Fruit fly (Drosophila melanogaster) whole organism, prepupa: ENCODE measurements around the gene CG8206.

Experiments used
- Blimp-1 ChIP-seq: fragments of 200-800 bp; sonication (Bioruptor generic); optimal IDR thresholded peaks from 3 replicates; lab custom pipeline; 2017; ENCODE audit warnings: missing biosample characterization, missing genetic modification characterization, mild to moderate bottlenecking, moderate library complexity, missing genetic modification reagents
- CG10631 ChIP-seq: fragments of 200-800 bp; sonication (Bioruptor generic); optimal IDR thresholded peaks from 2 replicates; lab custom pipeline; 2016; ENCODE audit warnings: missing biosample characterization, missing genetic modification characterization
- CG10669 ChIP-seq: fragments of 200-800 bp; sonication (Bioruptor generic); optimal IDR thresholded peaks from 3 replicates; lab custom pipeline; 2018; ENCODE audit warnings: missing biosample characterization, mild to moderate bottlenecking, missing genetic modification characterization, moderate library complexity
- CG11294 ChIP-seq: fragments of 200-800 bp; sonication (Bioruptor generic); IDR thresholded peaks from 2 replicates; pipeline ENCODE4 v1.3.6; 2022; ENCODE audit warnings: missing biosample characterization, missing genetic modification characterization
- CG11762 ChIP-seq: fragments of 200-800 bp; sonication (Bioruptor generic); optimal IDR thresholded peaks from 3 replicates; lab custom pipeline; 2016; ENCODE audit warnings: missing biosample characterization, missing genetic modification characterization; ENCODE audit not compliant: insufficient read depth
- CG11902 ChIP-seq: fragments of 200-800 bp; sonication (Bioruptor generic); optimal IDR thresholded peaks from 3 replicates; lab custom pipeline; 2016; ENCODE audit warnings: missing biosample characterization, missing genetic modification characterization
- CG15336 ChIP-seq: fragments of 200-800 bp; sonication (Bioruptor generic); IDR thresholded peaks from 2 replicates; pipeline ENCODE4 v1.3.6; 2022; ENCODE audit warnings: missing biosample characterization, missing genetic modification characterization
- CG1621 ChIP-seq: fragments of 200-800 bp; sonication (Bioruptor generic); optimal IDR thresholded peaks from 3 replicates; lab custom pipeline; 2018; ENCODE audit warnings: missing biosample characterization, mild to moderate bottlenecking, missing genetic modification characterization
- CG16779 ChIP-seq: fragments of 200-800 bp; sonication (Bioruptor generic); optimal IDR thresholded peaks from 3 replicates; lab custom pipeline; 2017; ENCODE audit warnings: missing biosample characterization, mild to moderate bottlenecking, missing genetic modification characterization
- CG3032 ChIP-seq: fragments of 200-800 bp; optimal IDR thresholded peaks from 2 replicates; lab custom pipeline; 2019; ENCODE audit warnings: missing biosample characterization, mild to moderate bottlenecking, missing genetic modification characterization, moderate library complexity
- CG31627 ChIP-seq: fragments of 200-800 bp; sonication (Bioruptor generic); optimal IDR thresholded peaks from 3 replicates; lab custom pipeline; 2016; ENCODE audit warnings: missing biosample characterization, missing genetic modification characterization
- CG34406 ChIP-seq: fragments of 200-800 bp; sonication (Bioruptor generic); optimal IDR thresholded peaks from 3 replicates; lab custom pipeline; 2016; ENCODE audit warnings: missing biosample characterization, missing genetic modification characterization
- CG3919 ChIP-seq: fragments of 200-800 bp; sonication (Bioruptor generic); optimal IDR thresholded peaks from 3 replicates; lab custom pipeline; 2016; ENCODE audit warnings: missing biosample characterization, missing genetic modification characterization
- CG6163 ChIP-seq: fragments of 200-800 bp; sonication (Bioruptor generic); IDR thresholded peaks from 3 replicates; pipeline ENCODE4 v1.3.6; 2022; ENCODE audit warnings: missing biosample characterization, missing genetic modification characterization
- CG6276 ChIP-seq: fragments of 200-800 bp; sonication (Bioruptor generic); optimal IDR thresholded peaks from 2 replicates; lab custom pipeline; 2017; ENCODE audit warnings: missing biosample characterization, mild to moderate bottlenecking, missing genetic modification characterization
- CG6808 ChIP-seq: fragments of 200-800 bp; sonication (Bioruptor generic); optimal IDR thresholded peaks from 3 replicates; lab custom pipeline; 2017; ENCODE audit warnings: missing biosample characterization, missing genetic modification characterization, mild to moderate bottlenecking, moderate library complexity, missing genetic modification reagents
- CG6854 ChIP-seq: fragments of 200-800 bp; sonication (Bioruptor generic); optimal IDR thresholded peaks from 2 replicates; lab custom pipeline; 2017; ENCODE audit warnings: missing biosample characterization, mild to moderate bottlenecking, missing genetic modification characterization
- CG7368 ChIP-seq: fragments of 200-800 bp; sonication (Bioruptor generic); optimal IDR thresholded peaks from 3 replicates; lab custom pipeline; 2016; ENCODE audit warnings: missing biosample characterization, missing genetic modification characterization
- CG8119 ChIP-seq: fragments of 200-800 bp; sonication (Bioruptor generic); IDR thresholded peaks from 3 replicates; pipeline ENCODE4 v1.3.6; 2022; ENCODE audit warnings: missing biosample characterization, missing genetic modification characterization
- CG8319 ChIP-seq: fragments of 200-800 bp; sonication (Bioruptor generic); optimal IDR thresholded peaks from 3 replicates; lab custom pipeline; 2016; ENCODE audit warnings: missing biosample characterization, missing genetic modification characterization
- CG8632 ChIP-seq: fragments of 200-800 bp; sonication (Bioruptor generic); optimal IDR thresholded peaks from 3 replicates; lab custom pipeline; 2016; ENCODE audit warnings: missing biosample characterization, missing genetic modification characterization
- CG9139 ChIP-seq: fragments of 200-800 bp; sonication (Bioruptor generic); optimal IDR thresholded peaks from 3 replicates; lab custom pipeline; 2017; ENCODE audit warnings: missing biosample characterization, mild to moderate bottlenecking, missing genetic modification characterization
- Eip75B ChIP-seq: fragments of 200-800 bp; sonication (Bioruptor generic); optimal IDR thresholded peaks from 3 replicates; lab custom pipeline; 2016; ENCODE audit warnings: missing biosample characterization, missing genetic modification characterization
- Eip78C ChIP-seq: fragments of 200-800 bp; sonication (Bioruptor generic); peaks from one replicate; lab custom pipeline; 2016; ENCODE audit warnings: missing biosample characterization, missing genetic modification characterization
- Eip93F ChIP-seq: fragments of 200-800 bp; sonication (Bioruptor generic); optimal IDR thresholded peaks from 2 replicates; lab custom pipeline; 2016; ENCODE audit warnings: missing biosample characterization, mild to moderate bottlenecking, missing genetic modification characterization
- Ets21C ChIP-seq: fragments of 200-800 bp; sonication (Bioruptor generic); optimal IDR thresholded peaks from 3 replicates; lab custom pipeline; 2016; ENCODE audit warnings: missing biosample characterization, missing genetic modification characterization
- Ets96B ChIP-seq: fragments of 200-800 bp; optimal IDR thresholded peaks from 2 replicates; lab custom pipeline; 2019; ENCODE audit warnings: missing biosample characterization, mild to moderate bottlenecking, missing genetic modification characterization, moderate library complexity
- Gug ChIP-seq: fragments of 200-800 bp; sonication (Bioruptor generic); IDR thresholded peaks from 2 replicates; pipeline ENCODE4 v1.3.6; 2022; ENCODE audit warnings: missing biosample characterization, missing genetic modification characterization
- Hr38 ChIP-seq: sonication (Bioruptor generic); optimal IDR thresholded peaks from 2 replicates; lab custom pipeline; 2016; ENCODE audit warnings: missing biosample characterization, missing genetic modification characterization
- Hr39 ChIP-seq: fragments of 200-800 bp; sonication (Bioruptor generic); optimal IDR thresholded peaks from 2 replicates; lab custom pipeline; 2016; ENCODE audit warnings: missing biosample characterization, missing genetic modification characterization
- Hr4 ChIP-seq: fragments of 200-800 bp; sonication (Bioruptor generic); optimal IDR thresholded peaks from 3 replicates; lab custom pipeline; 2016; ENCODE audit warnings: missing biosample characterization, missing genetic modification characterization
- Lpt ChIP-seq: fragments of 200-800 bp; sonication (Bioruptor generic); optimal IDR thresholded peaks from 3 replicates; lab custom pipeline; 2016; ENCODE audit warnings: missing biosample characterization, missing genetic modification characterization
- OdsH ChIP-seq: fragments of 200-800 bp; sonication (Bioruptor generic); optimal IDR thresholded peaks from 3 replicates; lab custom pipeline; 2016; ENCODE audit warnings: missing biosample characterization, missing genetic modification characterization
- Smox ChIP-seq: fragments of 200-800 bp; sonication (Bioruptor generic); optimal IDR thresholded peaks from 3 replicates; lab custom pipeline; 2016; ENCODE audit warnings: missing biosample characterization, missing genetic modification characterization
- Sox102F ChIP-seq: fragments of 200-800 bp; sonication (Bioruptor generic); optimal IDR thresholded peaks from 2 replicates; lab custom pipeline; 2016; ENCODE audit warnings: missing biosample characterization, mild to moderate bottlenecking, missing genetic modification characterization
- Sox14 ChIP-seq: fragments of 200-800 bp; sonication (Bioruptor generic); optimal IDR thresholded peaks from 3 replicates; lab custom pipeline; 2016; ENCODE audit warnings: missing biosample characterization, missing genetic modification characterization
- Sox15 ChIP-seq: fragments of 200-800 bp; sonication (Bioruptor generic); optimal IDR thresholded peaks from 3 replicates; lab custom pipeline; 2016; ENCODE audit warnings: missing biosample characterization, missing genetic modification characterization
- achi ChIP-seq: fragments of 200-800 bp; sonication (Bioruptor generic); optimal IDR thresholded peaks from 3 replicates; lab custom pipeline; 2016; ENCODE audit warnings: missing biosample characterization, missing genetic modification characterization
- acj6 ChIP-seq: fragments of 200-800 bp; sonication (Bioruptor generic); optimal IDR thresholded peaks from 3 replicates; lab custom pipeline; 2016; ENCODE audit warnings: missing biosample characterization, missing genetic modification characterization
- cyc ChIP-seq: fragments of 200-800 bp; sonication (Bioruptor generic); optimal IDR thresholded peaks from 3 replicates; lab custom pipeline; 2016; ENCODE audit warnings: missing biosample characterization, missing genetic modification characterization
- eg ChIP-seq: fragments of 200-800 bp; sonication (Bioruptor generic); IDR thresholded peaks from 3 replicates; pipeline ENCODE4 v1.3.6; 2022; ENCODE audit warnings: missing biosample characterization, missing genetic modification characterization
- fd59A ChIP-seq: fragments of 200-800 bp; sonication (Bioruptor generic); optimal IDR thresholded peaks from 2 replicates; lab custom pipeline; 2017; ENCODE audit warnings: missing biosample characterization, mild to moderate bottlenecking, missing genetic modification characterization, missing genetic modification reagents
- fd85E ChIP-seq: fragments of 200-800 bp; sonication (Bioruptor generic); optimal IDR thresholded peaks from 3 replicates; lab custom pipeline; 2016; ENCODE audit warnings: missing biosample characterization, missing genetic modification characterization
- fkh ChIP-seq: fragments of 200-800 bp; sonication (Bioruptor generic); optimal IDR thresholded peaks from 3 replicates; lab custom pipeline; 2017; ENCODE audit warnings: missing biosample characterization, mild to moderate bottlenecking, missing genetic modification characterization, moderate library complexity
- lz ChIP-seq: fragments of 200-800 bp; sonication (Bioruptor generic); optimal IDR thresholded peaks from 3 replicates; lab custom pipeline; 2016; ENCODE audit warnings: missing biosample characterization, missing genetic modification characterization
- net ChIP-seq: fragments of 200-800 bp; sonication (Bioruptor generic); optimal IDR thresholded peaks from 3 replicates; lab custom pipeline; 2016; ENCODE audit warnings: missing biosample characterization, missing genetic modification characterization
- pdm3 ChIP-seq: fragments of 200-800 bp; sonication (Bioruptor generic); optimal IDR thresholded peaks from 3 replicates; lab custom pipeline; 2016; ENCODE audit warnings: missing biosample characterization, missing genetic modification characterization
- salr ChIP-seq, 2 experiments: fragments of 200-800 bp; sonication (Bioruptor generic); optimal IDR thresholded peaks; 3 replicates each; lab custom pipeline; 2016 to 2018; ENCODE audit warnings: missing biosample characterization in 2 of 2, missing genetic modification characterization in 2 of 2, mild to moderate bottlenecking in 1 of 2
- spab ChIP-seq: fragments of 200-800 bp; sonication (Bioruptor generic); optimal IDR thresholded peaks from 2 replicates; lab custom pipeline; 2017; ENCODE audit warnings: missing biosample characterization, mild to moderate bottlenecking, missing genetic modification characterization, missing genetic modification reagents
- ss ChIP-seq, 2 experiments: fragments of 200-800 bp; sonication (Bioruptor generic); optimal IDR thresholded peaks; 2 replicates in 1 of 2; 3 replicates in 1 of 2; lab custom pipeline; 2017 to 2018; ENCODE audit warnings: mild to moderate bottlenecking in 2 of 2, missing biosample characterization in 2 of 2, missing genetic modification characterization in 2 of 2, moderate library complexity in 1 of 2
- svp ChIP-seq: fragments of 200-800 bp; sonication (Bioruptor generic); peaks from one replicate; lab custom pipeline; 2016; ENCODE audit warnings: missing biosample characterization, missing genetic modification characterization
- vri ChIP-seq: fragments of 200-800 bp; sonication (Bioruptor generic); optimal IDR thresholded peaks from 3 replicates; lab custom pipeline; 2016; ENCODE audit warnings: missing biosample characterization, mild to moderate bottlenecking, missing genetic modification characterization

Gene CG8206

dm6 chrX:15738890-15739550, at the start of gene CG8206, which contains the start of gene CG11679:
TSS of gene CG8206 (plus strand) at chrX:15739230.
TSS of gene CG11679 (minus strand) at chrX:15738954.
- TF ChIP-seq CG8632 (GFP tag; lab: Kevin White, UChicago) (no peak), net (GFP tag; lab: Kevin White, UChicago) (no peak), CG7368 (GFP tag; lab: Kevin White, UChicago) (no peak), CG16779 (no peak), acj6 (GFP tag; lab: Kevin White, UChicago) (peak; percentile 33), cyc (GFP tag; lab: Kevin White, UChicago) (peak; percentile 51), ss (GFP tag; optimal IDR thresholded peaks at IDR 0.05; lab: Kevin White, UChicago) (no peak), svp (GFP tag; lab: Kevin White, UChicago) (peak; percentile 65), CG1621 (tag; lab: Kevin White, UChicago) (no peak), salr (GFP tag; optimal IDR thresholded peaks at IDR 0.05; lab: Kevin White, UChicago) (no peak), CG3032 (tag; lab: Kevin White, UChicago) (peak; percentile 50), CG10669 (GFP tag; lab: Kevin White, UChicago) (no peak), fd85E (GFP tag; lab: Kevin White, UChicago) (no peak), CG9139 (GFP tag; lab: Kevin White, UChicago) (no peak), Smox (GFP tag; lab: Kevin White, UChicago) (peak; percentile 16), CG3919 (GFP tag; lab: Kevin White, UChicago) (peak; percentile 12), Lpt (no peak), CG6808 (GFP tag; lab: Kevin White, UChicago) (no peak), Hr39 (peak; percentile 46), CG6163 (GFP tag; lab: Robert Waterston, UW) (0 out of 3 replicates have a peak, but pooled peaks have one; percentile 20), Eip75B (GFP tag; lab: Kevin White, UChicago) (peak; percentile 45), CG8119 (GFP tag; lab: Robert Waterston, UW) (no peak), eg (GFP tag; lab: Robert Waterston, UW) (peak; percentile 34; the same call in 1 of the 3 replicates), Sox14 (peak; percentile 57), pdm3 (GFP tag; lab: Kevin White, UChicago) (peak; percentile 32), Eip93F (GFP tag; lab: Kevin White, UChicago) (no peak), spab (no peak), vri (GFP tag; lab: Kevin White, UChicago) (peak; percentile 49), CG34406 (GFP tag; lab: Kevin White, UChicago) (no peak), Sox15 (GFP tag; lab: Kevin White, UChicago) (peak; percentile 15), Hr38 (GFP tag; lab: Kevin White, UChicago) (no peak), Sox102F (no peak), Blimp-1 (GFP tag; lab: Kevin White, UChicago) (no peak), fd59A (no peak), Ets96B (tag; lab: Kevin White, UChicago) (peak; percentile 33), CG31627 (peak; percentile 50), CG8319 (no peak), CG6276 (no peak), Ets21C (GFP tag; lab: Kevin White, UChicago) (peak; percentile 39), achi (GFP tag; lab: Kevin White, UChicago) (peak; percentile 30), CG6854 (GFP tag; lab: Kevin White, UChicago) (no peak), Gug (no peak), CG11762 (GFP tag; lab: Kevin White, UChicago) (no peak), fkh (GFP tag; lab: Kevin White, UChicago) (no peak), lz (GFP tag; lab: Kevin White, UChicago) (peak; percentile 50), CG11902 (GFP tag; lab: Kevin White, UChicago) (no peak), Eip78C (GFP tag; lab: Kevin White, UChicago) (peak; percentile 79), OdsH (peak; percentile 48), Hr4 (GFP tag; lab: Kevin White, UChicago) (peak; percentile 43), CG11294 (GFP tag; lab: Robert Waterston, UW) (peak; percentile 22; the same call in 1 of the 2 replicates), CG10631 (GFP tag; lab: Kevin White, UChicago) (peak; percentile 26), CG15336 (GFP tag; lab: Robert Waterston, UW) (0 out of 2 replicates have a peak, but pooled peaks have one; percentile 23)
